Fruit fly (Drosophila melanogaster) whole organism, embryonic: ENCODE data around the gene Sb.

Experiments used
- Aef1 ChIP-seq: fragments of 200-800 bp; sonication (Bioruptor generic); IDR thresholded peaks from 3 replicates; pipeline ENCODE4 v1.3.6; 2022; ENCODE audit warnings: missing biosample characterization, missing genetic modification characterization
- B-H1 ChIP-seq: fragments of 200-800 bp; sonication (Bioruptor generic); IDR thresholded peaks from 3 replicates; pipeline ENCODE4 v1.3.6; 2022; ENCODE audit warnings: missing biosample characterization, missing genetic modification characterization
- Bgb ChIP-seq: fragments of 200-800 bp; sonication (Bioruptor generic); IDR thresholded peaks from 2 replicates; pipeline ENCODE4 v1.3.6; 2022; ENCODE audit warnings: missing biosample characterization, missing genetic modification characterization; ENCODE audit not compliant: partially characterized antibody
- Bteb2 ChIP-seq: fragments of 200-800 bp; sonication (Bioruptor generic); optimal IDR thresholded peaks from 2 replicates; lab custom pipeline; 2016; ENCODE audit warnings: missing biosample characterization, missing genetic modification characterization
- CG12104 ChIP-seq: fragments of 200-800 bp; sonication (Bioruptor generic); optimal IDR thresholded peaks from 3 replicates; lab custom pipeline; 2016; ENCODE audit warnings: missing biosample characterization, missing genetic modification characterization
- CG13287 ChIP-seq: fragments of 200-800 bp; sonication (Bioruptor generic); IDR thresholded peaks from 2 replicates; pipeline ENCODE4 v1.3.6; 2022; ENCODE audit warnings: missing biosample characterization, missing genetic modification characterization; ENCODE audit not compliant: partially characterized antibody
- CG14667 ChIP-seq: fragments of 200-800 bp; sonication (Bioruptor generic); IDR thresholded peaks from 2 replicates; pipeline ENCODE4 v1.3.6; 2022; ENCODE audit warnings: missing biosample characterization, missing genetic modification characterization
- CG15269 ChIP-seq: fragments of 200-800 bp; sonication (Bioruptor generic); optimal IDR thresholded peaks from 2 replicates; lab custom pipeline; 2018; ENCODE audit warnings: missing biosample characterization, mild to moderate bottlenecking, missing genetic modification characterization, moderate library complexity
- CG18011 ChIP-seq: fragments of 200-800 bp; sonication (Bioruptor generic); optimal IDR thresholded peaks from 2 replicates; lab custom pipeline; 2017; ENCODE audit warnings: missing biosample characterization, missing genetic modification characterization, mild to moderate bottlenecking, moderate library complexity, missing genotype
- CG18599 ChIP-seq: fragments of 200-800 bp; sonication (Bioruptor generic); optimal IDR thresholded peaks from 3 replicates; lab custom pipeline; 2017; ENCODE audit warnings: missing biosample characterization, missing genetic modification characterization, mild to moderate bottlenecking, moderate library complexity, missing genetic modification reagents
- CG2116 ChIP-seq: fragments of 200-800 bp; sonication (Bioruptor generic); optimal IDR thresholded peaks from 3 replicates; lab custom pipeline; 2018; ENCODE audit warnings: missing biosample characterization, mild to moderate bottlenecking, missing genetic modification characterization
- CG31224 ChIP-seq: fragments of 200-800 bp; sonication (Bioruptor generic); IDR thresholded peaks from 2 replicates; pipeline ENCODE4 v1.3.6; 2022; ENCODE audit warnings: missing biosample characterization, missing genetic modification characterization
- CG4404 ChIP-seq: fragments of 200-800 bp; sonication (Bioruptor generic); IDR thresholded peaks from 2 replicates; pipeline ENCODE4 v1.3.6; 2022; ENCODE audit warnings: missing biosample characterization, missing genetic modification characterization
- CG6175 ChIP-seq: fragments of 200-800 bp; sonication (Bioruptor generic); IDR thresholded peaks from 3 replicates; pipeline ENCODE4 v1.3.6; 2022; ENCODE audit warnings: missing biosample characterization, missing genetic modification characterization
- CG6854 ChIP-seq: fragments of 200-800 bp; sonication (Bioruptor generic); optimal IDR thresholded peaks from 3 replicates; lab custom pipeline; 2017; ENCODE audit warnings: missing biosample characterization, mild to moderate bottlenecking, missing genetic modification characterization
- CG7786 ChIP-seq: fragments of 200-800 bp; sonication (Bioruptor generic); optimal IDR thresholded peaks from 2 replicates; lab custom pipeline; 2016; ENCODE audit warnings: missing biosample characterization, missing genetic modification characterization
- CG7839 ChIP-seq: fragments of 200-800 bp; sonication (Bioruptor generic); optimal IDR thresholded peaks from 3 replicates; lab custom pipeline; 2018; ENCODE audit warnings: missing biosample characterization, mild to moderate bottlenecking, missing genetic modification characterization, moderate library complexity
- CG8281 ChIP-seq: fragments of 200-800 bp; sonication (Bioruptor generic); optimal IDR thresholded peaks from 2 replicates; lab custom pipeline; 2018; ENCODE audit warnings: missing biosample characterization, mild to moderate bottlenecking, missing genetic modification characterization, moderate library complexity
- CG8388 ChIP-seq: fragments of 200-800 bp; sonication (Bioruptor generic); optimal IDR thresholded peaks from 2 replicates; lab custom pipeline; 2019; ENCODE audit warnings: missing biosample characterization, mild to moderate bottlenecking, missing genetic modification characterization, moderate library complexity
- CG8765 ChIP-seq: fragments of 200-800 bp; sonication (Bioruptor generic); IDR thresholded peaks from 2 replicates; pipeline ENCODE4 v1.3.6; 2022; ENCODE audit warnings: missing biosample characterization, missing genetic modification characterization
- CG8944 ChIP-seq: fragments of 200-800 bp; sonication (Bioruptor generic); optimal IDR thresholded peaks from 3 replicates; lab custom pipeline; 2016; ENCODE audit warnings: missing biosample characterization, missing genetic modification characterization
- CTCF ChIP-seq: fragments of 200-800 bp; sonication (Bioruptor generic); optimal IDR thresholded peaks from 2 replicates; lab custom pipeline; 2017; ENCODE audit warnings: missing biosample characterization, mild to moderate bottlenecking, missing genetic modification characterization, moderate library complexity
- Dek ChIP-seq: fragments of 200-800 bp; sonication (Bioruptor generic); optimal IDR thresholded peaks from 3 replicates; lab custom pipeline; 2019; ENCODE audit warnings: missing biosample characterization, mild to moderate bottlenecking, missing genetic modification characterization, moderate library complexity
- Ets97D ChIP-seq: fragments of 200-800 bp; sonication (Bioruptor generic); optimal IDR thresholded peaks from 3 replicates; lab custom pipeline; 2016; ENCODE audit warnings: missing biosample characterization, missing genetic modification characterization
- HLH54F ChIP-seq: fragments of 200-800 bp; sonication (Bioruptor generic); optimal IDR thresholded peaks from 3 replicates; lab custom pipeline; 2016; ENCODE audit warnings: missing biosample characterization, missing genetic modification characterization
- Hand ChIP-seq: fragments of 200-800 bp; sonication (Bioruptor generic); optimal IDR thresholded peaks from 2 replicates; lab custom pipeline; 2017; ENCODE audit warnings: mild to moderate bottlenecking, missing biosample characterization, missing genetic modification reagents, missing genetic modification characterization
- HmgD ChIP-seq: fragments of 200-800 bp; sonication (Bioruptor generic); optimal IDR thresholded peaks from 3 replicates; lab custom pipeline; 2016; ENCODE audit warnings: missing biosample characterization, missing genetic modification characterization
- Hr51 ChIP-seq, 2 experiments: fragments of 200-800 bp; sonication (Bioruptor generic); optimal IDR thresholded peaks; 2 replicates in 1 of 2; 3 replicates in 1 of 2; lab custom pipeline; 2016 to 2018; ENCODE audit warnings: missing biosample characterization in 2 of 2, missing genetic modification characterization in 2 of 2, mild to moderate bottlenecking in 1 of 2, moderate library complexity in 1 of 2
- Hr78 ChIP-seq, 2 experiments: fragments of 200-800 bp in 1 of 2; fragments of >200 bp in 1 of 2; sonication (Bioruptor generic) in 1 of 2; optimal IDR thresholded peaks; 2 replicates each; lab custom pipeline; 2017 to 2019; ENCODE audit warnings: missing biosample characterization in 2 of 2, missing genetic modification characterization in 2 of 2, mild to moderate bottlenecking in 1 of 2, moderate library complexity in 1 of 2
- Lhr ChIP-seq: fragments of 200-800 bp; sonication (Bioruptor generic); optimal IDR thresholded peaks from 3 replicates; lab custom pipeline; 2017; ENCODE audit warnings: mild to moderate bottlenecking, missing biosample characterization, missing genetic modification reagents, missing genetic modification characterization
- Spps ChIP-seq: fragments of 200-800 bp; sonication (Bioruptor generic); optimal IDR thresholded peaks from 2 replicates; lab custom pipeline; 2018; ENCODE audit warnings: missing biosample characterization, mild to moderate bottlenecking, missing genetic modification characterization
- Taf1 ChIP-seq: fragments of 200-800 bp; sonication (Bioruptor generic); IDR thresholded peaks from 2 replicates; pipeline ENCODE4 v1.3.6; 2022; ENCODE audit warnings: missing biosample characterization, missing genetic modification characterization
- az2 ChIP-seq: fragments of 200-800 bp; sonication (Bioruptor generic); optimal IDR thresholded peaks from 3 replicates; lab custom pipeline; 2016; ENCODE audit warnings: missing biosample characterization, missing genetic modification characterization
- danr ChIP-seq: fragments of 200-800 bp; sonication (Bioruptor generic); IDR thresholded peaks from 2 replicates; pipeline ENCODE4 v1.3.6; 2022; ENCODE audit warnings: missing biosample characterization, missing genetic modification characterization
- dimm ChIP-seq: fragments of 200-800 bp; sonication (Bioruptor generic); IDR thresholded peaks from 2 replicates; pipeline ENCODE4 v1.3.6; 2022; ENCODE audit warnings: missing biosample characterization, missing genetic modification characterization
- disco-r ChIP-seq: fragments of 200-800 bp; sonication (Bioruptor generic); optimal IDR thresholded peaks from 2 replicates; lab custom pipeline; 2016; ENCODE audit warnings: missing biosample characterization, missing genetic modification characterization
- dmrt99B ChIP-seq: fragments of 200-800 bp; sonication (Bioruptor generic); optimal IDR thresholded peaks from 2 replicates; lab custom pipeline; 2018; ENCODE audit warnings: missing biosample characterization, mild to moderate bottlenecking, missing genetic modification characterization, moderate library complexity
- fru ChIP-seq: fragments of >200 bp; optimal IDR thresholded peaks from 2 replicates; lab custom pipeline; 2017
- inv ChIP-seq: fragments of 200-800 bp; sonication (Bioruptor generic); IDR thresholded peaks from 2 replicates; pipeline ENCODE4 v1.3.6; 2022; ENCODE audit warnings: missing biosample characterization, missing genetic modification characterization; ENCODE audit not compliant: partially characterized antibody
- nmo ChIP-seq: fragments of 200-800 bp; sonication (Bioruptor generic); optimal IDR thresholded peaks from 2 replicates; lab custom pipeline; 2018; ENCODE audit warnings: missing biosample characterization, mild to moderate bottlenecking, missing genetic modification characterization, moderate library complexity
- oc ChIP-seq: fragments of 200-800 bp; sonication (Bioruptor generic); optimal IDR thresholded peaks from 2 replicates; lab custom pipeline; 2018; ENCODE audit warnings: missing biosample characterization, mild to moderate bottlenecking, missing genetic modification characterization, moderate library complexity
- org-1 ChIP-seq: fragments of 200-800 bp; sonication (Bioruptor generic); optimal IDR thresholded peaks from 2 replicates; lab custom pipeline; 2017; ENCODE audit warnings: missing biosample characterization, missing genetic modification characterization
- pb ChIP-seq: fragments of 200-800 bp; sonication (Bioruptor generic); optimal IDR thresholded peaks from 3 replicates; lab custom pipeline; 2016; ENCODE audit warnings: missing biosample characterization, missing genetic modification characterization
- peb ChIP-seq: fragments of 200-800 bp; sonication (Bioruptor generic); IDR thresholded peaks from 2 replicates; pipeline ENCODE4 v1.3.6; 2022; ENCODE audit warnings: missing biosample characterization, missing genetic modification characterization
- pzg ChIP-seq: fragments of 200-800 bp; sonication (Bioruptor generic); optimal IDR thresholded peaks from 3 replicates; lab custom pipeline; 2018; ENCODE audit warnings: missing biosample characterization, mild to moderate bottlenecking, missing genetic modification characterization, moderate library complexity
- seq ChIP-seq: fragments of 200-800 bp; sonication (Bioruptor generic); IDR thresholded peaks from 2 replicates; pipeline ENCODE4 v1.3.6; 2022; ENCODE audit warnings: missing biosample characterization, missing genetic modification characterization
- slp2 ChIP-seq: fragments of 200-800 bp; sonication (Bioruptor generic); optimal IDR thresholded peaks from 2 replicates; lab custom pipeline; 2016; ENCODE audit warnings: missing biosample characterization, missing genetic modification characterization
- stc ChIP-seq: fragments of 200-800 bp; sonication (Bioruptor generic); IDR thresholded peaks from 2 replicates; pipeline ENCODE4 v1.3.6; 2022; ENCODE audit warnings: missing biosample characterization, missing genetic modification characterization
- tin ChIP-seq: fragments of 200-800 bp; sonication (Bioruptor generic); optimal IDR thresholded peaks from 3 replicates; lab custom pipeline; 2016; ENCODE audit warnings: missing biosample characterization, missing genetic modification characterization
- trh ChIP-seq: fragments of 200-800 bp; sonication (Bioruptor generic); optimal IDR thresholded peaks from 2 replicates; lab custom pipeline; 2016; ENCODE audit warnings: missing biosample characterization, missing genetic modification characterization
- vfl ChIP-seq: fragments of 200-800 bp; sonication (Bioruptor generic); optimal IDR thresholded peaks from 2 replicates; lab custom pipeline; 2016; ENCODE audit warnings: missing biosample characterization, missing genetic modification characterization

Sb gene

dm6 chr3R:16157564-16158242 lies 41.7 kb downstream of the Sb start (continued):
- TF ChIP-seq CG31224 (GFP tag; lab: Robert Waterston, UW) (no peak), Dek (tag; lab: Kevin White, UChicago) (peak; percentile 28), org-1 (peak; percentile 40), Lhr (GFP tag; lab: Kevin White, UChicago) (no peak), Hand (GFP tag; lab: Kevin White, UChicago) (no peak), seq (GFP tag; lab: Robert Waterston, UW) (no peak), trh (GFP tag; lab: Kevin White, UChicago) (no peak), B-H1 (GFP tag; lab: Robert Waterston, UW) (peak; percentile 28; the same call in 1 of the 3 replicates), CG12104 (GFP tag; lab: Kevin White, UChicago) (peak; percentile 56), tin (GFP tag; lab: Kevin White, UChicago) (no peak), dmrt99B (tag; lab: Kevin White, UChicago) (peak; percentile 70), Spps (tag; lab: Kevin White, UChicago) (no peak), CG15269 (tag; lab: Kevin White, UChicago) (peak; percentile 61), CG8944 (GFP tag; lab: Kevin White, UChicago) (no peak), CG8281 (no peak), Aef1 (GFP tag; lab: Robert Waterston, UW) (peak; percentile 32; the same call in 1 of the 3 replicates), nmo (peak; percentile 57), CG4404 (GFP tag; lab: Robert Waterston, UW) (no peak), disco-r (GFP tag; lab: Kevin White, UChicago) (no peak), Bgb (GFP tag; lab: Robert Waterston, UW) (peak; percentile 59), CG14667 (GFP tag; lab: Robert Waterston, UW) (no peak), Hr78 (GFP tag; optimal IDR thresholded peaks at IDR 0.05; lab: Kevin White, UChicago) (no peak), HLH54F (GFP tag; lab: Kevin White, UChicago) (no peak), oc (tag; lab: Kevin White, UChicago) (peak; percentile 21), pzg (GFP tag; lab: Kevin White, UChicago) (no peak), pb (peak; percentile 10), CG7786 (no peak), CG6175 (0 out of 3 replicates have a peak, but pooled peaks have one; percentile 50), CG13287 (GFP tag; lab: Robert Waterston, UW) (peak; percentile 58), inv (GFP tag; lab: Robert Waterston, UW) (no peak), CTCF (GFP tag; lab: Kevin White, UChicago) (no peak), CG8388 (no peak), CG6854 (no peak), dimm (GFP tag; lab: Robert Waterston, UW) (no peak), Hr51 (GFP tag; optimal IDR thresholded peaks at IDR 0.05; lab: Kevin White, UChicago) (peak in 1 of 2 experiments; percentile 75), Taf1 (no peak), az2 (GFP tag; lab: Kevin White, UChicago) (peak; percentile 38), stc (GFP tag; lab: Robert Waterston, UW) (peak; percentile 57), peb (GFP tag; lab: Robert Waterston, UW) (no peak), slp2 (GFP tag; lab: Kevin White, UChicago) (no peak), CG8765 (GFP tag; lab: Robert Waterston, UW) (no peak), CG7839 (tag; lab: Kevin White, UChicago) (peak; percentile 63), fru (no peak), HmgD (GFP tag; lab: Kevin White, UChicago) (no peak), Bteb2 (GFP tag; lab: Kevin White, UChicago) (no peak), CG18599 (peak; percentile 63), vfl (GFP tag; lab: Kevin White, UChicago) (peak; percentile 17), danr (GFP tag; lab: Robert Waterston, UW) (no peak), Ets97D (GFP tag; lab: Kevin White, UChicago) (no peak), CG2116 (GFP tag; lab: Kevin White, UChicago) (no peak), CG18011 (GFP tag; lab: Kevin White, UChicago) (no peak)
